Worm (Caenorhabditis elegans) whole organism, L1 larva: ENCODE measurements around the gene C10C6.3.

Experiments used
- C04F5.9 ChIP-seq: sonication (generic microtip); optimal IDR thresholded peaks from 2 replicates; lab custom pipeline; 2016; ENCODE audit warnings: missing genetic modification characterization, missing compliant biosample characterization
- C34B4.2 ChIP-seq: sonication (generic microtip); optimal IDR thresholded peaks from 2 replicates; lab custom pipeline; 2017; ENCODE audit warnings: mild to moderate bottlenecking, missing genetic modification characterization, missing compliant biosample characterization
- F16B12.6 ChIP-seq: fragments of 150-350 bp; optimal IDR thresholded peaks from 2 replicates; lab custom pipeline; 2014; ENCODE audit warnings: missing biosample characterization, missing genetic modification characterization
- blmp-1 ChIP-seq: fragments of 150-350 bp; optimal IDR thresholded peaks from 2 replicates; lab custom pipeline; 2014; ENCODE audit warnings: missing biosample characterization, missing genetic modification characterization
- ceh-8 ChIP-seq: fragments of 200-800 bp; sonication (Bioruptor generic); optimal IDR thresholded peaks from 2 replicates; lab custom pipeline; 2018; ENCODE audit warnings: mild to moderate bottlenecking, missing genetic modification characterization, moderate library complexity, missing compliant biosample characterization
- ceh-88 ChIP-seq: fragments of 200-800 bp; sonication (Bioruptor generic); IDR thresholded peaks from 2 replicates; pipeline ENCODE4 v1.3.6; 2022; ENCODE audit warnings: missing genetic modification characterization, missing compliant biosample characterization
- ces-1 ChIP-seq: fragments of 150-350 bp; optimal IDR thresholded peaks from 2 replicates; lab custom pipeline; 2014; ENCODE audit warnings: missing biosample characterization, missing genetic modification reagents, missing genetic modification characterization
- dsc-1 ChIP-seq: sonication (generic microtip); optimal IDR thresholded peaks from 2 replicates; lab custom pipeline; 2016; ENCODE audit warnings: mild to moderate bottlenecking, missing genetic modification characterization, missing compliant biosample characterization
- efl-1 ChIP-seq, 4 experiments: fragments of 150-350 bp; optimal IDR thresholded peaks in 3 of 4; peaks in 1 of 4; 1 replicate in 1 of 4; 2 replicates in 3 of 4; lab custom pipeline; 2014; ENCODE audit warnings: missing biosample characterization in 2 of 4, missing genetic modification characterization in 2 of 4, missing genetic modification reagents in 2 of 4
- efl-3 ChIP-seq: fragments of 200-800 bp; sonication (Bioruptor generic); optimal IDR thresholded peaks from 2 replicates; lab custom pipeline; 2018; ENCODE audit warnings: mild to moderate bottlenecking, missing genetic modification characterization, missing compliant biosample characterization
- egl-13 ChIP-seq: sonication (generic microtip); optimal IDR thresholded peaks from 2 replicates; lab custom pipeline; 2016; ENCODE audit warnings: missing genotype, missing genetic modification reagents, missing genetic modification characterization, missing compliant biosample characterization
- elt-2 ChIP-seq: sonication (generic microtip); optimal IDR thresholded peaks from 2 replicates; lab custom pipeline; 2016; ENCODE audit warnings: missing genetic modification characterization, mild to moderate bottlenecking, inconsistent platforms, missing compliant biosample characterization, missing genetic modification reagents
- elt-3 ChIP-seq, 6 experiments: fragments of 150-350 bp in 1 of 6; sonication (generic microtip); optimal IDR thresholded peaks; 2 replicates each; lab custom pipeline; 2017 to 2018; ENCODE audit warnings: missing biosample characterization in 6 of 6, missing genetic modification characterization in 6 of 6, inconsistent platforms in 1 of 6
- ets-5 ChIP-seq: fragments of 200-800 bp; sonication (Bioruptor generic); IDR thresholded peaks from 2 replicates; pipeline ENCODE4 v1.3.6; 2022; ENCODE audit warnings: missing genetic modification characterization, missing compliant biosample characterization
- hpl-2 ChIP-seq: fragments of 150-350 bp; optimal IDR thresholded peaks from 2 replicates; lab custom pipeline; 2014; ENCODE audit warnings: missing biosample characterization, missing genetic modification reagents, missing genetic modification characterization
- irx-1 ChIP-seq: sonication (generic microtip); optimal IDR thresholded peaks from 2 replicates; lab custom pipeline; 2016; ENCODE audit warnings: missing genetic modification characterization, missing compliant biosample characterization
- isw-1 ChIP-seq: fragments of 200-800 bp; sonication (Bioruptor generic); IDR thresholded peaks from 2 replicates; pipeline ENCODE4 v1.3.6; 2022; ENCODE audit warnings: missing genetic modification characterization, missing compliant biosample characterization
- jun-1 ChIP-seq: fragments of 150-350 bp; optimal IDR thresholded peaks from 2 replicates; lab custom pipeline; 2014; ENCODE audit warnings: missing biosample characterization, missing genetic modification reagents, missing genetic modification characterization
- lin-14 ChIP-seq: fragments of 200-800 bp; sonication (Bioruptor generic); optimal IDR thresholded peaks from 2 replicates; lab custom pipeline; 2018; ENCODE audit warnings: mild to moderate bottlenecking, missing genetic modification characterization, moderate library complexity, missing compliant biosample characterization
- lin-35 ChIP-seq, 2 experiments: fragments of 150-350 bp; optimal IDR thresholded peaks; 2 replicates each; lab custom pipeline; 2014; ENCODE audit warnings: missing biosample characterization in 2 of 2, missing genetic modification characterization in 2 of 2, missing genetic modification reagents in 2 of 2
- lin-39 ChIP-seq: fragments of 150-350 bp; optimal IDR thresholded peaks from 2 replicates; lab custom pipeline; 2014; ENCODE audit warnings: missing biosample characterization, missing genetic modification reagents, missing genetic modification characterization
- lsy-2 ChIP-seq, 2 experiments: fragments of 150-350 bp; optimal IDR thresholded peaks; 2 replicates each; lab custom pipeline; 2014; ENCODE audit warnings: missing biosample characterization in 2 of 2, missing genetic modification characterization in 2 of 2
- mdl-1 ChIP-seq, 2 experiments: fragments of 150-350 bp; optimal IDR thresholded peaks; 2 replicates each; lab custom pipeline; 2014 to 2017; ENCODE audit warnings: missing biosample characterization in 2 of 2, missing genetic modification characterization in 2 of 2, inconsistent platforms in 1 of 2
- mef-2 ChIP-seq: fragments of 150-350 bp; optimal IDR thresholded peaks from 2 replicates; lab custom pipeline; 2014; ENCODE audit warnings: missing biosample characterization, missing genetic modification characterization
- mep-1 ChIP-seq: fragments of 150-350 bp; optimal IDR thresholded peaks from 2 replicates; lab custom pipeline; 2014; ENCODE audit warnings: missing biosample characterization, missing genetic modification characterization
- nhr-11 ChIP-seq: fragments of 150-350 bp; optimal IDR thresholded peaks from 2 replicates; lab custom pipeline; 2014; ENCODE audit warnings: missing biosample characterization, missing genetic modification characterization
- nhr-12 ChIP-seq: sonication (generic microtip); optimal IDR thresholded peaks from 2 replicates; lab custom pipeline; 2017; ENCODE audit warnings: missing biosample characterization, missing genetic modification characterization
- nhr-19 ChIP-seq: fragments of 200-800 bp; sonication (Bioruptor generic); conservative IDR thresholded peaks from 2 replicates; pipeline ENCODE4 v1.3.6; 2022; ENCODE audit warnings: missing genetic modification characterization, missing compliant biosample characterization
- nhr-20 ChIP-seq: sonication (generic microtip); optimal IDR thresholded peaks from 2 replicates; lab custom pipeline; 2016; ENCODE audit warnings: mild to moderate bottlenecking, missing genetic modification characterization, missing compliant biosample characterization
- nhr-237 ChIP-seq: fragments of 150-350 bp; optimal IDR thresholded peaks from 2 replicates; lab custom pipeline; 2014; ENCODE audit warnings: missing biosample characterization, missing genetic modification characterization
- nhr-47 ChIP-seq: sonication (generic microtip); optimal IDR thresholded peaks from 2 replicates; lab custom pipeline; 2016; ENCODE audit warnings: mild to moderate bottlenecking, missing genetic modification characterization, moderate library complexity, missing compliant biosample characterization
- nhr-71 ChIP-seq: sonication (generic microtip); optimal IDR thresholded peaks from 2 replicates; lab custom pipeline; 2016; ENCODE audit warnings: mild to moderate bottlenecking, missing genetic modification characterization, moderate library complexity, missing compliant biosample characterization
- nhr-76 ChIP-seq: sonication (generic microtip); optimal IDR thresholded peaks from 2 replicates; lab custom pipeline; 2017; ENCODE audit warnings: missing biosample characterization, missing genetic modification characterization
- nhr-84 ChIP-seq: sonication (generic microtip); optimal IDR thresholded peaks from 2 replicates; lab custom pipeline; 2017; ENCODE audit warnings: missing biosample characterization, missing genetic modification characterization
- nhr-85 ChIP-seq: sonication (generic microtip); peaks from one replicate; lab custom pipeline; 2016; ENCODE audit warnings: missing genetic modification characterization, inconsistent platforms, missing compliant biosample characterization
- rnt-1 ChIP-seq: sonication (generic microtip); optimal IDR thresholded peaks from 2 replicates; lab custom pipeline; 2016; ENCODE audit warnings: mild to moderate bottlenecking, missing genetic modification characterization, moderate library complexity, missing compliant biosample characterization
- skn-1 ChIP-seq: fragments of 150-350 bp; optimal IDR thresholded peaks from 2 replicates; lab custom pipeline; 2014; ENCODE audit warnings: missing biosample characterization, missing genetic modification characterization
- snpc-4 ChIP-seq: fragments of 150-350 bp; optimal IDR thresholded peaks from 2 replicates; lab custom pipeline; 2014; ENCODE audit warnings: missing biosample characterization, missing genetic modification characterization
- snu-23 ChIP-seq: sonication (generic microtip); optimal IDR thresholded peaks from 2 replicates; lab custom pipeline; 2016; ENCODE audit warnings: missing genetic modification characterization, missing compliant biosample characterization
- sptf-1 ChIP-seq: fragments of 150-350 bp; optimal IDR thresholded peaks from 2 replicates; lab custom pipeline; 2014; ENCODE audit warnings: missing biosample characterization, missing genetic modification characterization
- sup-37 ChIP-seq: fragments of 200-800 bp; sonication (Bioruptor generic); optimal IDR thresholded peaks from 2 replicates; lab custom pipeline; 2018; ENCODE audit warnings: mild to moderate bottlenecking, missing genetic modification characterization, missing compliant biosample characterization
- swsn-7 ChIP-seq: sonication (generic microtip); optimal IDR thresholded peaks from 2 replicates; lab custom pipeline; 2016; ENCODE audit warnings: missing genetic modification characterization, missing compliant biosample characterization
- tlp-1 ChIP-seq: fragments of 150-350 bp; optimal IDR thresholded peaks from 2 replicates; lab custom pipeline; 2014; ENCODE audit warnings: missing biosample characterization, missing genetic modification characterization
- unc-130 ChIP-seq: fragments of 150-350 bp; optimal IDR thresholded peaks from 2 replicates; lab custom pipeline; 2017; ENCODE audit warnings: missing biosample characterization, missing genetic modification characterization, inconsistent platforms
- unc-86 ChIP-seq: sonication (generic microtip); optimal IDR thresholded peaks from 2 replicates; lab custom pipeline; 2016; ENCODE audit warnings: missing genetic modification characterization, missing compliant biosample characterization
- vab-15 ChIP-seq: sonication (generic microtip); optimal IDR thresholded peaks from 2 replicates; lab custom pipeline; 2017; ENCODE audit warnings: missing genotype, mild to moderate bottlenecking, missing genetic modification characterization, missing compliant biosample characterization
- xbp-1 ChIP-seq: sonication (generic microtip); optimal IDR thresholded peaks from 2 replicates; lab custom pipeline; 2016; ENCODE audit warnings: missing genetic modification characterization, missing compliant biosample characterization
- zag-1 ChIP-seq: fragments of 150-350 bp; optimal IDR thresholded peaks from 2 replicates; lab custom pipeline; 2014; ENCODE audit warnings: missing biosample characterization, missing genetic modification characterization
- zip-4 ChIP-seq: fragments of 200-800 bp; sonication (Bioruptor generic); optimal IDR thresholded peaks from 2 replicates; lab custom pipeline; 2018; ENCODE audit warnings: mild to moderate bottlenecking, missing genetic modification characterization, moderate library complexity, missing compliant biosample characterization
- ztf-11 ChIP-seq, 2 experiments: sonication (generic microtip); optimal IDR thresholded peaks; 2 replicates each; lab custom pipeline; 2016 to 2017; ENCODE audit warnings: missing genetic modification characterization in 2 of 2, missing biosample characterization in 1 of 2, missing compliant biosample characterization in 1 of 2
- ztf-4 ChIP-seq: fragments of 150-350 bp; optimal IDR thresholded peaks from 2 replicates; lab custom pipeline; 2014; ENCODE audit warnings: missing biosample characterization, missing genetic modification characterization

C10C6.3 gene

ce11 chrIV:11434575-11434974, 30.4 kb downstream of the C10C6.3 start:
- TF ChIP-seq efl-1 (optimal IDR thresholded peaks at IDR 0.05; lab: Kevin White, UChicago) (no peak), efl-1 (GFP tag; optimal IDR thresholded peaks at IDR 0.05 in 1 of 2; lab: Kevin White, UChicago) (peak in 1 of 2 experiments; percentile 20), blmp-1 (tag; lab: Kevin White, UChicago) (peak; percentile 8), sup-37 (GFP tag; lab: Kevin White, UChicago) (no peak), ceh-88 (GFP tag; lab: Robert Waterston, UW) (no peak), skn-1 (tag; lab: Kevin White, UChicago) (no peak)

- peak; percentile 58 for TF ChIP-seq irx-1 (tag; lab: Kevin White, UChicago)
- no peak for TF ChIP-seq efl-3
- TF ChIP-seq egl-13, result peak; percentile 42
- TF ChIP-seq snpc-4 (tag; lab: Kevin White, UChicago), result peak; percentile 67
- TF ChIP-seq C34B4.2, result no peak
- TF ChIP-seq C04F5.9 (tag; lab: Kevin White, UChicago), result peak; percentile 43
- no peak for TF ChIP-seq sptf-1
- TF ChIP-seq nhr-71 (tag; lab: Kevin White, UChicago), result peak; percentile 86
- TF ChIP-seq zag-1 (tag; lab: Kevin White, UChicago), result no peak
- peak; percentile 80 for TF ChIP-seq nhr-47
- no peak for TF ChIP-seq nhr-12 (tag; lab: Kevin White, UChicago)
- TF ChIP-seq nhr-19 (GFP tag; lab: Robert Waterston, UW), result peak; percentile 76
- peak; percentile 57 for TF ChIP-seq unc-86 (tag; lab: Kevin White, UChicago)
- TF ChIP-seq mep-1 (tag; lab: Kevin White, UChicago), result peak; percentile 88
- TF ChIP-seq rnt-1 (tag; lab: Kevin White, UChicago), result peak; percentile 87
- no peak for TF ChIP-seq ztf-11 (tag; optimal IDR thresholded peaks at IDR 0.05; lab: Kevin White, UChicago)
- peak; percentile 72 for TF ChIP-seq efl-1 (optimal IDR thresholded peaks at IDR 0.05; lab: Kevin White, UChicago)
- peak; percentile 28 to 72 for TF ChIP-seq efl-1 (GFP tag; optimal IDR thresholded peaks at IDR 0.05 in 1 of 2; lab: Kevin White, UChicago)
- peak in 1 of 6 experiments; percentile 37 for TF ChIP-seq elt-3 (tag; optimal IDR thresholded peaks at IDR 0.05; lab: Kevin White, UChicago)
- no peak for TF ChIP-seq elt-2
- peak in 1 of 2 experiments; percentile 43 for TF ChIP-seq mdl-1 (tag; optimal IDR thresholded peaks at IDR 0.05; lab: Kevin White, UChicago)
- TF ChIP-seq ces-1 (GFP tag; lab: Kevin White, UChicago), result no peak
- no peak for TF ChIP-seq tlp-1
- no peak for TF ChIP-seq hpl-2 (GFP tag; lab: Kevin White, UChicago)
- peak; percentile 74 for TF ChIP-seq dsc-1 (tag; lab: Kevin White, UChicago)
- no peak for TF ChIP-seq nhr-76
- TF ChIP-seq nhr-20 (tag; lab: Kevin White, UChicago), result peak; percentile 73
- peak; percentile 73 to 75 for TF ChIP-seq lin-35 (GFP tag; optimal IDR thresholded peaks at IDR 0.05; lab: Kevin White, UChicago)
- TF ChIP-seq nhr-237 (tag; lab: Kevin White, UChicago), result peak; percentile 19
- peak; percentile 65 for TF ChIP-seq xbp-1 (tag; lab: Kevin White, UChicago)
- TF ChIP-seq lsy-2 (tag; optimal IDR thresholded peaks at IDR 0.05; lab: Kevin White, UChicago), result peak; percentile 76 to 84
- no peak for TF ChIP-seq vab-15
- TF ChIP-seq ets-5 (GFP tag; lab: Robert Waterston, UW), result no peak
- peak; percentile 17 for TF ChIP-seq sup-37 (GFP tag; lab: Kevin White, UChicago)
- peak; percentile 27 for TF ChIP-seq ceh-8 (GFP tag; lab: Kevin White, UChicago)
- peak; percentile 91 for TF ChIP-seq lin-14 (GFP tag; lab: Kevin White, UChicago)
- peak; percentile 78 for TF ChIP-seq swsn-7 (tag; lab: Kevin White, UChicago)
- no peak for TF ChIP-seq nhr-84 (tag; lab: Kevin White, UChicago)
- peak; percentile 38 for TF ChIP-seq F16B12.6
- no peak for TF ChIP-seq nhr-11 (tag; lab: Kevin White, UChicago)
- TF ChIP-seq jun-1 (tag; lab: Kevin White, UChicago), result peak; percentile 45
- no peak for TF ChIP-seq ztf-4 (tag; lab: Kevin White, UChicago)
- peak; percentile 58 for TF ChIP-seq nhr-85
- peak; percentile 45 for TF ChIP-seq unc-130
- TF ChIP-seq snu-23, result peak; percentile 79
- TF ChIP-seq mef-2 (tag; lab: Kevin White, UChicago), result peak; percentile 13
- TF ChIP-seq zip-4, result peak; percentile 15
- no peak for TF ChIP-seq lin-39 (tag; lab: Kevin White, UChicago)
- peak; percentile 52 for TF ChIP-seq isw-1 (GFP tag; lab: Robert Waterston, UW)
Observed at ce11 chrIV:11433709-11434108, 31.3 kb downstream of the C10C6.3 start.
